Worm (Caenorhabditis elegans) whole organism, young adult: ENCODE measurements around the gene F10D7.11.

ENCODE experiments used
- C17E4.6 ChIP-seq: fragments of 200-800 bp; sonication (Bioruptor generic); IDR thresholded peaks from 2 replicates; pipeline ENCODE4 v1.3.6; 2022; ENCODE audit warnings: missing genetic modification reagents, missing genetic modification characterization, missing compliant biosample characterization
- Y79H2A.3 ChIP-seq: fragments of 200-800 bp; sonication (Bioruptor generic); conservative IDR thresholded peaks from 2 replicates; pipeline ENCODE4 v1.3.6; 2022; ENCODE audit warnings: missing genetic modification reagents, missing genetic modification characterization, missing compliant biosample characterization
- ceh-79 ChIP-seq: sonication (generic microtip); optimal IDR thresholded peaks from 2 replicates; lab custom pipeline; 2017; ENCODE audit warnings: mild to moderate bottlenecking, missing genetic modification characterization, missing compliant biosample characterization
- ceh-91 ChIP-seq: fragments of 200-800 bp; sonication (Bioruptor generic); IDR thresholded peaks from 2 replicates; pipeline ENCODE4 v1.3.6; 2022; ENCODE audit warnings: missing genetic modification reagents, missing genetic modification characterization, missing compliant biosample characterization
- die-1 ChIP-seq: sonication (generic microtip); optimal IDR thresholded peaks from 2 replicates; lab custom pipeline; 2016; ENCODE audit warnings: missing genotype, mild to moderate bottlenecking, missing genetic modification characterization, missing compliant biosample characterization
- dpff-1 ChIP-seq: sonication (generic microtip); optimal IDR thresholded peaks from 2 replicates; lab custom pipeline; 2017; ENCODE audit warnings: mild to moderate bottlenecking, missing genetic modification characterization, missing compliant biosample characterization
- efl-1 ChIP-seq: fragments of 150-350 bp; optimal IDR thresholded peaks from 2 replicates; lab custom pipeline; 2014; ENCODE audit warnings: missing biosample characterization, missing genetic modification reagents, missing genetic modification characterization
- him-1 ChIP-seq: sonication (generic microtip); optimal IDR thresholded peaks from 2 replicates; lab custom pipeline; 2016; ENCODE audit warnings: missing genotype, missing genetic modification reagents, missing genetic modification characterization, missing compliant biosample characterization
- lin-35 ChIP-seq, 3 experiments: fragments of 150-350 bp in 2 of 3; sonication (generic microtip) in 1 of 3; optimal IDR thresholded peaks; 2 replicates each; lab custom pipeline; 2014 to 2018; ENCODE audit warnings: missing biosample characterization in 3 of 3, missing genetic modification characterization in 3 of 3, missing genetic modification reagents in 3 of 3
- nfya-1 ChIP-seq: sonication (generic microtip); optimal IDR thresholded peaks from 2 replicates; lab custom pipeline; 2017; ENCODE audit warnings: antibody characterized with exemption, missing compliant biosample characterization, missing genetic modification characterization, borderline replicate concordance; ENCODE audit not compliant: insufficient read depth
- sptf-2 ChIP-seq: fragments of 200-800 bp; sonication (Bioruptor generic); optimal IDR thresholded peaks from 2 replicates; lab custom pipeline; 2018; ENCODE audit warnings: mild to moderate bottlenecking, missing genetic modification characterization, missing compliant biosample characterization
- unc-62 ChIP-seq: fragments of 150-350 bp; optimal IDR thresholded peaks from 2 replicates; lab custom pipeline; 2014; ENCODE audit warnings: missing biosample characterization, missing genetic modification reagents, missing genetic modification characterization

DNA sequence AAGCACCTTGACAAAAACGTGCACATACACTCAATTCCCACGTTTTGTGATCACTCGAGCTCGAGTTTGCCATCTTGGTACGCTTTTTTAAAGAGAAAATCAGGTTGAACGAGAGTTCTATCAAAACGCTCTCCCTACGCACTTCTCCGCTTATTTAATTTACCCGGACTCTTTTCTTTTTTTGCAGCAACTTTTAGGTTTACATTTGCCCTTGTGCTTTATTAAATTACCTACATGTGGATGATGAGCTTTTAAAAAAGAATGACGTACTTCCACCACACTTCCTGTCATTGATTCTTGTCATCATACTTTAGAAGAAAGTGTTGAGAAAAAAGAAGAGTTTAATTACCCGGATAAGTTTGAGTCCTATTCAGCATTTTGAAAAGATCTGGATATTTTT is 10.5 kb upstream of the F10D7.11 start:
- TF ChIP-seq Y79H2A.3 (GFP tag; lab: Robert Waterston, UW), result no peak
- TF ChIP-seq lin-35 (GFP tag; optimal IDR thresholded peaks at IDR 0.05; lab: Kevin White, UChicago), result no peak
- no peak for TF ChIP-seq ceh-91 (GFP tag; lab: Robert Waterston, UW)
- no peak for TF ChIP-seq nfya-1 (tag; lab: Kevin White, UChicago)
- no peak for TF ChIP-seq him-1 (tag; lab: Kevin White, UChicago)
- TF ChIP-seq die-1 (tag; lab: Kevin White, UChicago), result no peak
- no peak for TF ChIP-seq efl-1 (GFP tag; lab: Kevin White, UChicago)
- no peak for TF ChIP-seq sptf-2 (GFP tag; lab: Kevin White, UChicago)
- TF ChIP-seq unc-62 (GFP tag; lab: Kevin White, UChicago), result no peak
- no peak for TF ChIP-seq dpff-1 (tag; lab: Kevin White, UChicago)
- no peak for TF ChIP-seq C17E4.6 (GFP tag; lab: Robert Waterston, UW)
- no peak for TF ChIP-seq ceh-79
